Fruit fly (Drosophila melanogaster) whole organism, embryonic: Measurements from ENCODE around the gene CG8312.

Experiments used
- ATbp ChIP-seq: fragments of 200-800 bp; sonication (Bioruptor generic); optimal IDR thresholded peaks from 2 replicates; lab custom pipeline; 2017; ENCODE audit warnings: missing biosample characterization, mild to moderate bottlenecking, missing genetic modification characterization, missing genetic modification reagents
- Awh ChIP-seq: fragments of 200-800 bp; sonication (Bioruptor generic); IDR thresholded peaks from 2 replicates; pipeline ENCODE4, ENCODE4 v1.3.6; 2022; ENCODE audit warnings: missing biosample characterization, missing genetic modification characterization
- CG12769 ChIP-seq: fragments of 200-800 bp; sonication (Bioruptor generic); optimal IDR thresholded peaks from 2 replicates; lab custom pipeline; 2019; ENCODE audit warnings: missing biosample characterization, mild to moderate bottlenecking, missing genetic modification characterization, moderate library complexity
- CG1603 ChIP-seq: fragments of 200-800 bp; sonication (Bioruptor generic); optimal IDR thresholded peaks from 2 replicates; lab custom pipeline; 2019; ENCODE audit warnings: missing biosample characterization, mild to moderate bottlenecking, missing genetic modification characterization, moderate library complexity
- CG17359 ChIP-seq: fragments of 200-800 bp; sonication (Bioruptor generic); optimal IDR thresholded peaks from 3 replicates; lab custom pipeline; 2018; ENCODE audit warnings: missing biosample characterization, mild to moderate bottlenecking, missing genetic modification characterization, moderate library complexity
- CG1792 ChIP-seq: fragments of 200-800 bp; sonication (Bioruptor generic); optimal IDR thresholded peaks from 2 replicates; lab custom pipeline; 2016; ENCODE audit warnings: missing biosample characterization, missing genetic modification characterization
- CG2116 ChIP-seq: fragments of 200-800 bp; sonication (Bioruptor generic); optimal IDR thresholded peaks from 3 replicates; lab custom pipeline; 2018; ENCODE audit warnings: missing biosample characterization, mild to moderate bottlenecking, missing genetic modification characterization
- CG2199 ChIP-seq: fragments of 200-800 bp; sonication (Bioruptor generic); IDR thresholded peaks from 3 replicates; pipeline ENCODE4 v1.3.6; 2022; ENCODE audit warnings: missing biosample characterization, missing genetic modification characterization
- CG2202 ChIP-seq: fragments of 200-800 bp; sonication (Bioruptor generic); optimal IDR thresholded peaks from 2 replicates; lab custom pipeline; 2018; ENCODE audit warnings: missing biosample characterization, mild to moderate bottlenecking, missing genetic modification characterization
- CG2678 ChIP-seq: fragments of 200-800 bp; sonication (Bioruptor generic); optimal IDR thresholded peaks from 3 replicates; lab custom pipeline; 2019; ENCODE audit warnings: missing biosample characterization, mild to moderate bottlenecking, missing genetic modification characterization, moderate library complexity
- CG30403 ChIP-seq: fragments of 200-800 bp; sonication (Bioruptor generic); optimal IDR thresholded peaks from 3 replicates; lab custom pipeline; 2016; ENCODE audit warnings: missing biosample characterization, missing genetic modification characterization
- CG31441 ChIP-seq: fragments of 200-800 bp; sonication (Bioruptor generic); IDR thresholded peaks from 2 replicates; pipeline ENCODE4 v1.3.6; 2022; ENCODE audit warnings: missing biosample characterization, missing genetic modification characterization
- CG4730 ChIP-seq: fragments of 200-800 bp; sonication (Bioruptor generic); IDR thresholded peaks from 2 replicates; pipeline ENCODE4 v1.3.6; 2022; ENCODE audit warnings: missing biosample characterization, missing genetic modification characterization
- CG6254 ChIP-seq: fragments of 200-800 bp; sonication (Bioruptor generic); optimal IDR thresholded peaks from 3 replicates; lab custom pipeline; 2017; ENCODE audit warnings: mild to moderate bottlenecking, missing biosample characterization, missing genetic modification reagents, missing genetic modification characterization
- CG7271 ChIP-seq: fragments of 200-800 bp; sonication (Bioruptor generic); optimal IDR thresholded peaks from 2 replicates; lab custom pipeline; 2018; ENCODE audit warnings: missing biosample characterization, mild to moderate bottlenecking, missing genetic modification characterization, moderate library complexity
- CG9932 ChIP-seq: fragments of 200-800 bp; sonication (Bioruptor generic); IDR thresholded peaks from 2 replicates; pipeline ENCODE4 v1.3.6; 2022; ENCODE audit warnings: missing biosample characterization, missing genetic modification characterization
- CHES-1-like ChIP-seq: fragments of 200-800 bp; sonication (Bioruptor generic); optimal IDR thresholded peaks from 2 replicates; lab custom pipeline; 2016; ENCODE audit warnings: missing biosample characterization, missing genetic modification characterization
- CoRest ChIP-seq: fragments of 200-800 bp; sonication (Bioruptor generic); optimal IDR thresholded peaks from 3 replicates; lab custom pipeline; 2018; ENCODE audit warnings: missing biosample characterization, mild to moderate bottlenecking, missing genetic modification characterization, moderate library complexity
- Eip74EF ChIP-seq, 2 experiments: fragments of 200-800 bp in 1 of 2; fragments of >200 bp in 1 of 2; sonication (Bioruptor generic) in 1 of 2; optimal IDR thresholded peaks; 2 replicates each; lab custom pipeline; 2017 to 2019; ENCODE audit warnings: missing biosample characterization in 2 of 2, missing genetic modification characterization in 2 of 2, mild to moderate bottlenecking in 1 of 2, moderate library complexity in 1 of 2
- HLHmδ ChIP-seq: fragments of 200-800 bp; sonication (Bioruptor generic); optimal IDR thresholded peaks from 2 replicates; lab custom pipeline; 2018; ENCODE audit warnings: missing biosample characterization, mild to moderate bottlenecking, missing genetic modification characterization, moderate library complexity
- Hr78 ChIP-seq, 2 experiments: fragments of 200-800 bp in 1 of 2; fragments of >200 bp in 1 of 2; sonication (Bioruptor generic) in 1 of 2; optimal IDR thresholded peaks; 2 replicates each; lab custom pipeline; 2017 to 2019; ENCODE audit warnings: missing biosample characterization in 2 of 2, missing genetic modification characterization in 2 of 2, mild to moderate bottlenecking in 1 of 2, moderate library complexity in 1 of 2
- Neu2 ChIP-seq: fragments of 200-800 bp; sonication (Bioruptor generic); optimal IDR thresholded peaks from 3 replicates; lab custom pipeline; 2016; ENCODE audit warnings: missing biosample characterization, missing genetic modification characterization, borderline replicate concordance
- Nf-YB ChIP-seq: fragments of 200-800 bp; sonication (Bioruptor generic); optimal IDR thresholded peaks from 3 replicates; lab custom pipeline; 2019; ENCODE audit warnings: missing biosample characterization, mild to moderate bottlenecking, missing genetic modification characterization, moderate library complexity
- Sin3A ChIP-seq: fragments of >200 bp; optimal IDR thresholded peaks from 2 replicates; lab custom pipeline; 2018
- Six4 ChIP-seq: fragments of 200-800 bp; sonication (Bioruptor generic); optimal IDR thresholded peaks from 2 replicates; lab custom pipeline; 2016; ENCODE audit warnings: missing biosample characterization, missing genetic modification characterization
- Vsx1 ChIP-seq: fragments of 200-800 bp; sonication (Bioruptor generic); optimal IDR thresholded peaks from 2 replicates; lab custom pipeline; 2017; ENCODE audit warnings: missing biosample characterization, mild to moderate bottlenecking, missing genetic modification characterization, missing genetic modification reagents
- abd-A ChIP-seq: fragments of 200-800 bp; sonication (Bioruptor generic); optimal IDR thresholded peaks from 3 replicates; lab custom pipeline; 2019; ENCODE audit warnings: missing biosample characterization, mild to moderate bottlenecking, missing genetic modification characterization, moderate library complexity
- cad ChIP-seq: fragments of >200 bp; optimal IDR thresholded peaks from 2 replicates; lab custom pipeline; 2017; ENCODE audit warnings: missing biosample characterization, missing genetic modification characterization
- cg ChIP-seq: fragments of 200-800 bp; sonication (Bioruptor generic); optimal IDR thresholded peaks from 3 replicates; lab custom pipeline; 2019; ENCODE audit warnings: missing biosample characterization, mild to moderate bottlenecking, missing genetic modification characterization, moderate library complexity
- chinmo ChIP-seq: fragments of 200-800 bp; sonication (Bioruptor generic); IDR thresholded peaks from 4 replicates; pipeline ENCODE4 v1.3.6; 2022; ENCODE audit warnings: missing biosample characterization, missing genetic modification characterization; ENCODE audit not compliant: partially characterized antibody
- crol ChIP-seq: fragments of 200-800 bp; sonication (Bioruptor generic); IDR thresholded peaks from 2 replicates; pipeline ENCODE4 v1.3.6; 2022; ENCODE audit warnings: missing biosample characterization, missing genetic modification characterization
- dmrt11E ChIP-seq: fragments of 200-800 bp; sonication (Bioruptor generic); optimal IDR thresholded peaks from 3 replicates; lab custom pipeline; 2018; ENCODE audit warnings: missing biosample characterization, mild to moderate bottlenecking, missing genetic modification characterization, moderate library complexity
- fd3F ChIP-seq: fragments of 200-800 bp; sonication (Bioruptor generic); optimal IDR thresholded peaks from 2 replicates; lab custom pipeline; 2018; ENCODE audit warnings: missing biosample characterization, mild to moderate bottlenecking, missing genetic modification characterization, moderate library complexity
- fu2 ChIP-seq: fragments of 200-800 bp; sonication (Bioruptor generic); optimal IDR thresholded peaks from 2 replicates; lab custom pipeline; 2016; ENCODE audit warnings: missing biosample characterization, missing genetic modification characterization
- gcm ChIP-seq: fragments of 200-800 bp; sonication (Bioruptor generic); optimal IDR thresholded peaks from 2 replicates; lab custom pipeline; 2019; ENCODE audit warnings: missing biosample characterization, mild to moderate bottlenecking, missing genetic modification characterization, moderate library complexity
- gro ChIP-seq: fragments of 200-800 bp; sonication (Bioruptor generic); optimal IDR thresholded peaks from 2 replicates; lab custom pipeline; 2016; ENCODE audit warnings: missing biosample characterization, missing genetic modification characterization
- kni ChIP-seq: fragments of 200-800 bp; sonication (Bioruptor generic); optimal IDR thresholded peaks from 3 replicates; lab custom pipeline; 2017; ENCODE audit warnings: mild to moderate bottlenecking, missing biosample characterization, missing genetic modification reagents, missing genetic modification characterization
- lov ChIP-seq, 2 experiments: fragments of 200-800 bp in 1 of 2; fragments of >200 bp in 1 of 2; sonication (Bioruptor generic) in 1 of 2; IDR thresholded peaks in 1 of 2; optimal IDR thresholded peaks in 1 of 2; 2 replicates in 1 of 2; 3 replicates in 1 of 2; pipeline versions ENCODE4 v1.3.6 to Lab custom; 2017 to 2022; ENCODE audit warnings: missing biosample characterization in 1 of 2, missing genetic modification characterization in 1 of 2
- oc ChIP-seq: fragments of 200-800 bp; sonication (Bioruptor generic); optimal IDR thresholded peaks from 2 replicates; lab custom pipeline; 2018; ENCODE audit warnings: missing biosample characterization, mild to moderate bottlenecking, missing genetic modification characterization, moderate library complexity
- otp ChIP-seq: fragments of 200-800 bp; sonication (Bioruptor generic); IDR thresholded peaks from 3 replicates; pipeline ENCODE4, ENCODE4 v1.3.6; 2022; ENCODE audit warnings: missing biosample characterization, missing genetic modification characterization
- pros ChIP-seq: fragments of 200-800 bp; sonication (Bioruptor generic); optimal IDR thresholded peaks from 3 replicates; lab custom pipeline; 2019; ENCODE audit warnings: missing biosample characterization, mild to moderate bottlenecking, missing genetic modification characterization, moderate library complexity
- sc ChIP-seq, 3 experiments: fragments of >200 bp in 2 of 3; fragments of 200-800 bp in 1 of 3; sonication (Bioruptor generic) in 1 of 3; optimal IDR thresholded peaks; 2 replicates in 2 of 3; 3 replicates in 1 of 3; lab custom pipeline; 2017; ENCODE audit warnings: mild to moderate bottlenecking in 1 of 3, missing biosample characterization in 1 of 3, missing genetic modification characterization in 1 of 3, missing genetic modification reagents in 1 of 3
- sens ChIP-seq: fragments of 200-800 bp; sonication (Bioruptor generic); peaks from one replicate; lab custom pipeline; 2016; ENCODE audit warnings: missing biosample characterization, missing genetic modification characterization
- sob ChIP-seq: fragments of 200-800 bp; sonication (Bioruptor generic); IDR thresholded peaks from 2 replicates; pipeline ENCODE4 v1.3.6; 2022; ENCODE audit warnings: missing biosample characterization, missing genetic modification characterization
- twi ChIP-seq: fragments of 200-800 bp; optimal IDR thresholded peaks from 2 replicates; lab custom pipeline; 2019; ENCODE audit warnings: missing biosample characterization, mild to moderate bottlenecking, missing genetic modification characterization, moderate library complexity
- zfh2 ChIP-seq: fragments of 200-800 bp; sonication (Bioruptor generic); optimal IDR thresholded peaks from 2 replicates; lab custom pipeline; 2016; ENCODE audit warnings: missing biosample characterization, missing genetic modification characterization

The CG8312 gene

dm6 chr3R:9603022-9603942 is 12.2 kb downstream of the CG8312 start:
- TF ChIP-seq oc (tag; lab: Kevin White, UChicago) (peak; percentile 55), CG6254 (GFP tag; lab: Kevin White, UChicago) (no peak), Six4 (GFP tag; lab: Kevin White, UChicago) (no peak), sob (GFP tag; lab: Robert Waterston, UW) (0 out of 2 replicates have a peak, but pooled peaks have one; percentile 13), lov (optimal IDR thresholded peaks at IDR 0.05; lab: Kevin White, UChicago) (no peak), lov (GFP tag; IDR thresholded peaks at IDR 0.05; lab: Robert Waterston, UW) (0 out of 3 replicates have a peak, but pooled peaks have one; percentile 60), abd-A (peak; percentile 81), Nf-YB (GFP tag; lab: Kevin White, UChicago) (no peak), CG7271 (tag; lab: Kevin White, UChicago) (no peak), otp (GFP tag; lab: Robert Waterston, UW) (peak; percentile 40; the same call in 1 of the 3 replicates), CG1603 (peak; percentile 33), fu2 (no peak), Hr78 (GFP tag; optimal IDR thresholded peaks at IDR 0.05; lab: Kevin White, UChicago) (peak in 1 of 2 experiments; percentile 64), kni (peak; percentile 93), CG31441 (GFP tag; lab: Robert Waterston, UW) (no peak), chinmo (GFP tag; lab: Robert Waterston, UW) (peak; percentile 75; the same call in 1 of the 4 replicates), twi (tag; lab: Kevin White, UChicago) (no peak), Eip74EF (GFP tag; optimal IDR thresholded peaks at IDR 0.05; lab: Kevin White, UChicago) (peak in 1 of 2 experiments; percentile 7), CG30403 (no peak), fd3F (GFP tag; lab: Kevin White, UChicago) (no peak), Sin3A (lab: Kevin White, UChicago) (no peak), cg (GFP tag; lab: Kevin White, UChicago) (peak; percentile 43), sc (optimal IDR thresholded peaks at IDR 0.05; lab: Kevin White, UChicago) (no peak), sc (GFP tag; optimal IDR thresholded peaks at IDR 0.05; lab: Kevin White, UChicago) (no peak), HLHmδ (peak; percentile 58), CG2199 (0 out of 3 replicates have a peak, but pooled peaks have one; percentile 38), gro (GFP tag; lab: Kevin White, UChicago) (no peak), sens (GFP tag; lab: Kevin White, UChicago) (peak; percentile 64), gcm (GFP tag; lab: Kevin White, UChicago) (no peak), ATbp (GFP tag; lab: Kevin White, UChicago) (peak; percentile 22), CG2116 (no peak), CHES-1-like (GFP tag; lab: Kevin White, UChicago) (no peak), cad (GFP tag; lab: Kevin White, UChicago) (no peak), CG2678 (tag; lab: Kevin White, UChicago) (no peak), CG9932 (GFP tag; lab: Robert Waterston, UW) (no peak), CG1792 (GFP tag; lab: Kevin White, UChicago) (no peak), CG2202 (peak; percentile 15), Neu2 (GFP tag; lab: Kevin White, UChicago) (no peak), Awh (GFP tag; lab: Robert Waterston, UW) (peak; percentile 67), pros (GFP tag; lab: Kevin White, UChicago) (peak; percentile 51), zfh2 (GFP tag; lab: Kevin White, UChicago) (no peak), dmrt11E (tag; lab: Kevin White, UChicago) (peak; percentile 7), CG4730 (GFP tag; lab: Robert Waterston, UW) (peak; percentile 25; the same call in 1 of the 2 replicates), crol (GFP tag; lab: Robert Waterston, UW) (peak; percentile 86), CoRest (tag; lab: Kevin White, UChicago) (no peak), CG17359 (no peak), Vsx1 (GFP tag; lab: Kevin White, UChicago) (peak; percentile 16), CG12769 (tag; lab: Kevin White, UChicago) (peak; percentile 9)
